Fruit fly (Drosophila melanogaster): ENCODE results near the gene MED1.
A peak's percentile ranks its signal among the peaks of the same experiment; 100 is the strongest.

MED1 gene

dm6 chr3L:21679687-21680086 is 45.4 kb upstream of the MED1 start, which contains the start of the genes Als2 and CG11248 (continued):
- TF ChIP-seq crc (GFP tag; optimal IDR thresholded peaks at IDR 0.05) (peak; percentile 12), CG10209 (GFP tag; optimal IDR thresholded peaks at IDR 0.05) (peak; percentile 41), fru (optimal IDR thresholded peaks at IDR 0.05) (no peak), danr (GFP tag; IDR thresholded peaks at IDR 0.05) (no peak), Dip2 (GFP tag; IDR thresholded peaks at IDR 0.05) (no peak), zfh2 (GFP tag; optimal IDR thresholded peaks at IDR 0.05) (peak; percentile 69), CG10267 (tag; optimal IDR thresholded peaks at IDR 0.05) (peak; percentile 73), CG4424 (GFP tag; optimal IDR thresholded peaks at IDR 0.05) (peak; percentile 70)

DNA sequence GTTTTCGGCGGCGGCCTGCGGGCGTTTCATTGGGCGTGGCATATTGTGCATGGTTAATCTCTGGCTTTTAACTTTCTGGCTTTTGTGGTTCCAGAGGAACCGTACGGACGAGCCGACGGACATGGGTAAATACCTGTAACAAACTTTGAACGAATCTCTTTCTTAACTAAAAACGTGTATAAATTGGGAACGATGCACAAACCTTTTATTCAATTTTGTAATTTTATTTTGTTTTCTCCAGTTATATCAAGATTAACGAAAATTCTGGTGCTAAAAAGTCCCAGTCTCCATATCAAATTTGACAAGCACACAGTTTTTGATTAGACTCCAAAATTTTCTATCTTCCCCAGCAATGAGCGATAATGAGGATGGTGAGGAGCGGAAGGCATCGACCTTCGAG is 37.6 kb upstream of the MED1 start, which contains the start of gene CG11249:
TSS of gene CG11249 (plus strand) at position 301 of the 400 bp plus-strand sequence.
- TF ChIP-seq ken (GFP tag; IDR thresholded peaks at IDR 0.05) (no peak), gsb (GFP tag; IDR thresholded peaks at IDR 0.05) (no peak), Dref (GFP tag; IDR thresholded peaks at IDR 0.05) (no peak), CG13894 (tag; optimal IDR thresholded peaks at IDR 0.05) (no peak), Dip2 (GFP tag; IDR thresholded peaks at IDR 0.05) (no peak), CG1603 (tag; optimal IDR thresholded peaks at IDR 0.05) (no peak), Sox100B (GFP tag; optimal IDR thresholded peaks at IDR 0.05) (no peak), CG7786 (GFP tag; optimal IDR thresholded peaks at IDR 0.05) (no peak), CG10267 (tag; optimal IDR thresholded peaks at IDR 0.05) (no peak), Atf-2 (GFP tag; optimal IDR thresholded peaks at IDR 0.05) (no peak), Hr51 (GFP tag; optimal IDR thresholded peaks at IDR 0.05) (no peak), lilli (GFP tag; optimal IDR thresholded peaks at IDR 0.05) (no peak), CG10209 (GFP tag; optimal IDR thresholded peaks at IDR 0.05) (no peak), CG7745 (tag; optimal IDR thresholded peaks at IDR 0.05) (no peak), Drgx (GFP tag; IDR thresholded peaks at IDR 0.05) (no peak), Doc3 (GFP tag; IDR thresholded peaks at IDR 0.05; ENCODE audit: partially characterized antibody) (no peak), Poxn (GFP tag; IDR thresholded peaks at IDR 0.05) (no peak)

DNA sequence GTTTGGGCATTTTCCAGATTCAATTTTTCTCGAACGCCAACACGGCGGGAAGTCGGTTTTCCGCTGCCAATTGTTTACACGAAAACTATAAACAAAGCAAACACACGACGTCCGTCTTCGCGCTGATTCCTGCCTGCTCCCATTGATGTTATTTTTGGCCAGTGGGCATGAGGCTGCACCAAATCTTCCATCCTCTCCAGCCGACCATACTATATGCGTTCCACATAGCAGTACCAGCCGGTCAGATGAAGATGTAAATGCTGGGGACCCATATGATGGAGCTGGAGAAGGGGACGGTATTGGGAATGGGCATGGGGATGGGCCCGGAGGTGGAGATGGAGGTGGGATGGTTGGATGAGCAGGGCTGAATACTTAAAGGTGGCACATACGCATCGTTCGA is 33.3 kb upstream of the MED1 start:
- TF ChIP-seq otp (GFP tag; IDR thresholded peaks at IDR 0.05) (no peak), peb (GFP tag; IDR thresholded peaks at IDR 0.05) (0 out of 2 replicates have a peak, but pooled peaks have one; percentile 11), CG12769 (tag; optimal IDR thresholded peaks at IDR 0.05) (peak; percentile 95), CG10979 (tag; optimal IDR thresholded peaks at IDR 0.05) (no peak), CG7928 (GFP tag; optimal IDR thresholded peaks at IDR 0.05) (no peak), CG1024 (GFP tag; IDR thresholded peaks at IDR 0.05) (0 out of 2 replicates have a peak, but pooled peaks have one; percentile 6), crol (GFP tag; IDR thresholded peaks at IDR 0.05) (peak; percentile 13; the same call in 1 of the 2 replicates), ara (GFP tag; IDR thresholded peaks at IDR 0.05) (0 out of 2 replicates have a peak, but pooled peaks have one; percentile 9)

DNA sequence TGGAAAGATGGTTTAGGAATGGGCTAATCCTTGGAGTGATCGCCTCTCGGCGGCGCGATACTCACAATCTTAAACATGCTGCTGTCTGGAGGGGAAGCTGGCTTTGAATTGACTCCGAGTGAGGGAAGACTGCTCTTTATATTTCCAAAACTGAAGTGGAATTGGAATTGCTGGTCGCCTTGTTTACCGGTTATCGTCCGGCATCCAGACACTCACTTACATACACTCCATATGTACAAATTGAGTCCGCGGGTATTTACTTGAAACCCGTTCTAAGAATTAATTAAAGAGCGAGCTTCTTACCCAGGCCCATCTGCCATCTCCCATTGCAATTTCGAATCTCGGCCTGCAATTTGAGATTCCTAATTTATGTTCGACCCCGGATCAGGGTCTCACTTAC is 32.6 kb upstream of the MED1 start, which contains the start of gene Cpr78E:
TSS of gene Cpr78E (minus strand) at position 101 of the 400 bp plus-strand sequence.
- TF ChIP-seq tgo (GFP tag; IDR thresholded peaks at IDR 0.05) (no peak), Sox102F (GFP tag; optimal IDR thresholded peaks at IDR 0.05) (no peak), CG4820 (GFP tag; optimal IDR thresholded peaks at IDR 0.05) (no peak), CG12942 (GFP tag; optimal IDR thresholded peaks at IDR 0.05) (no peak), Camta (GFP tag; optimal IDR thresholded peaks at IDR 0.05) (no peak), CG2129 (GFP tag; IDR thresholded peaks at IDR 0.05; ENCODE audit: partially characterized antibody) (no peak), dysf (GFP tag; IDR thresholded peaks at IDR 0.05) (no peak), Usf (GFP tag; optimal IDR thresholded peaks at IDR 0.05) (no peak), stwl (tag; optimal IDR thresholded peaks at IDR 0.05) (no peak), Abd-B (GFP tag; optimal IDR thresholded peaks at IDR 0.05) (no peak), Blimp-1 (GFP tag; optimal IDR thresholded peaks at IDR 0.05) (no peak), CG14441 (GFP tag; IDR thresholded peaks at IDR 0.05) (no peak), Hsf (GFP tag; optimal IDR thresholded peaks at IDR 0.05) (no peak), pnt (GFP tag; optimal IDR thresholded peaks at IDR 0.05) (no peak), CG14667 (GFP tag; IDR thresholded peaks at IDR 0.05) (no peak)
